Worm (Caenorhabditis elegans) whole organism, late embryonic: ENCODE measurements around the gene srh-293.

Source experiments
- C38D4.7 ChIP-seq: fragments of 200-800 bp; sonication (Bioruptor generic); optimal IDR thresholded peaks from 2 replicates; lab custom pipeline; 2018; ENCODE audit warnings: mild to moderate bottlenecking, missing genetic modification characterization, moderate library complexity, missing compliant biosample characterization
- F13H6.1 ChIP-seq: sonication (generic microtip); optimal IDR thresholded peaks from 2 replicates; lab custom pipeline; 2016; ENCODE audit warnings: missing genetic modification characterization, missing compliant biosample characterization
- K02D7.2 ChIP-seq: sonication (generic microtip); optimal IDR thresholded peaks from 2 replicates; lab custom pipeline; 2017; ENCODE audit warnings: mild to moderate bottlenecking, missing genetic modification characterization, missing compliant biosample characterization
- K09A11.1 ChIP-seq: sonication (generic microtip); optimal IDR thresholded peaks from 2 replicates; lab custom pipeline; 2017; ENCODE audit warnings: antibody characterized with exemption, mild to moderate bottlenecking, missing genetic modification characterization, missing compliant biosample characterization; ENCODE audit not compliant: insufficient read depth
- T23F11.4 ChIP-seq: fragments of 200-800 bp; sonication (Bioruptor generic); optimal IDR thresholded peaks from 2 replicates; lab custom pipeline; 2018; ENCODE audit warnings: mild to moderate bottlenecking, missing genetic modification characterization, missing compliant biosample characterization
- ahr-1 ChIP-seq: sonication (generic microtip); optimal IDR thresholded peaks from 2 replicates; lab custom pipeline; 2016; ENCODE audit warnings: missing genetic modification characterization, missing compliant biosample characterization
- ama-1 ChIP-seq: fragments of 150-350 bp; optimal IDR thresholded peaks from 2 replicates; lab custom pipeline; 2014
- ceh-14 ChIP-seq: sonication (generic microtip); optimal IDR thresholded peaks from 2 replicates; lab custom pipeline; 2016; ENCODE audit warnings: missing genotype, missing genetic modification characterization, missing compliant biosample characterization
- ceh-19 ChIP-seq: fragments of 200-800 bp; sonication (Bioruptor generic); optimal IDR thresholded peaks from 2 replicates; lab custom pipeline; 2018; ENCODE audit warnings: mild to moderate bottlenecking, missing genetic modification characterization, missing compliant biosample characterization
- ceh-2 ChIP-seq: sonication (generic microtip); optimal IDR thresholded peaks from 2 replicates; lab custom pipeline; 2016; ENCODE audit warnings: missing genotype, missing genetic modification characterization, missing compliant biosample characterization
- ceh-24 ChIP-seq: sonication (generic microtip); optimal IDR thresholded peaks from 2 replicates; lab custom pipeline; 2016; ENCODE audit warnings: mild to moderate bottlenecking, missing genetic modification characterization, missing compliant biosample characterization
- ceh-34 ChIP-seq: sonication (generic microtip); optimal IDR thresholded peaks from 2 replicates; lab custom pipeline; 2016; ENCODE audit warnings: mild to moderate bottlenecking, missing genetic modification characterization, missing compliant biosample characterization
- dmd-4 ChIP-seq: sonication (generic microtip); optimal IDR thresholded peaks from 2 replicates; lab custom pipeline; 2016; ENCODE audit warnings: borderline replicate concordance, missing genetic modification characterization, missing compliant biosample characterization
- elt-2 ChIP-seq: sonication (generic microtip); optimal IDR thresholded peaks from 2 replicates; lab custom pipeline; 2016; ENCODE audit warnings: missing genetic modification reagents, missing genetic modification characterization, missing compliant biosample characterization
- eyg-1 ChIP-seq: sonication (generic microtip); optimal IDR thresholded peaks from 2 replicates; lab custom pipeline; 2016; ENCODE audit warnings: missing genotype, missing genetic modification characterization, missing compliant biosample characterization
- fax-1 ChIP-seq: sonication (generic microtip); optimal IDR thresholded peaks from 2 replicates; lab custom pipeline; 2016; ENCODE audit warnings: missing genotype, missing genetic modification characterization, missing compliant biosample characterization
- hlh-30 ChIP-seq: sonication (generic microtip); optimal IDR thresholded peaks from 2 replicates; lab custom pipeline; 2017; ENCODE audit warnings: antibody characterized with exemption, missing genetic modification characterization, missing compliant biosample characterization; ENCODE audit not compliant: insufficient read depth
- lim-6 ChIP-seq: sonication (generic microtip); optimal IDR thresholded peaks from 2 replicates; lab custom pipeline; 2016; ENCODE audit warnings: missing genetic modification characterization, missing compliant biosample characterization
- lin-11 ChIP-seq: fragments of 200-800 bp; sonication (Bioruptor generic); optimal IDR thresholded peaks from 2 replicates; lab custom pipeline; 2018; ENCODE audit warnings: mild to moderate bottlenecking, missing genetic modification characterization, missing compliant biosample characterization
- madf-2 ChIP-seq: sonication (generic microtip); optimal IDR thresholded peaks from 2 replicates; lab custom pipeline; 2017; ENCODE audit warnings: missing genetic modification characterization, missing compliant biosample characterization
- nfya-1 ChIP-seq: sonication (generic microtip); optimal IDR thresholded peaks from 2 replicates; lab custom pipeline; 2017; ENCODE audit warnings: missing genetic modification characterization, mild to moderate bottlenecking, missing compliant biosample characterization, antibody characterized with exemption, moderate library complexity
- npax-4 ChIP-seq: sonication (generic microtip); optimal IDR thresholded peaks from 2 replicates; lab custom pipeline; 2016; ENCODE audit warnings: missing genetic modification characterization, missing compliant biosample characterization
- pag-3 ChIP-seq: sonication (generic microtip); optimal IDR thresholded peaks from 2 replicates; lab custom pipeline; 2016; ENCODE audit warnings: missing compliant biosample characterization, missing genetic modification characterization, borderline replicate concordance
- pat-9 ChIP-seq: fragments of 200-800 bp; sonication (Bioruptor generic); optimal IDR thresholded peaks from 2 replicates; lab custom pipeline; 2018; ENCODE audit warnings: mild to moderate bottlenecking, missing genetic modification characterization, moderate library complexity, missing compliant biosample characterization
- pax-1 ChIP-seq: fragments of 150-350 bp; optimal IDR thresholded peaks from 2 replicates; lab custom pipeline; 2014; ENCODE audit warnings: missing biosample characterization, missing genetic modification characterization
- pqm-1 ChIP-seq: sonication (generic microtip); optimal IDR thresholded peaks from 2 replicates; lab custom pipeline; 2016; ENCODE audit warnings: missing genetic modification characterization, missing compliant biosample characterization
- pros-1 ChIP-seq: fragments of 150-350 bp; optimal IDR thresholded peaks from 2 replicates; lab custom pipeline; 2014; ENCODE audit warnings: missing biosample characterization, missing genetic modification reagents, missing genetic modification characterization
- rnt-1 ChIP-seq: sonication (generic microtip); optimal IDR thresholded peaks from 2 replicates; lab custom pipeline; 2016; ENCODE audit warnings: missing genetic modification characterization, missing compliant biosample characterization
- sdc-2 ChIP-seq: sonication (generic microtip); optimal IDR thresholded peaks from 2 replicates; lab custom pipeline; 2016; ENCODE audit warnings: missing genotype, missing genetic modification characterization, missing compliant biosample characterization
- sox-4 ChIP-seq: sonication (generic microtip); optimal IDR thresholded peaks from 2 replicates; lab custom pipeline; 2017; ENCODE audit warnings: mild to moderate bottlenecking, missing genetic modification characterization, inconsistent platforms, missing compliant biosample characterization
- syd-9 ChIP-seq: sonication (generic microtip); optimal IDR thresholded peaks from 2 replicates; lab custom pipeline; 2016; ENCODE audit warnings: mild to moderate bottlenecking, missing genetic modification characterization, moderate library complexity, missing compliant biosample characterization
- unc-3 ChIP-seq, 2 experiments: fragments of 200-800 bp in 1 of 2; sonication (Bioruptor generic) in 1 of 2; sonication (generic microtip) in 1 of 2; conservative IDR thresholded peaks in 1 of 2; optimal IDR thresholded peaks in 1 of 2; 2 replicates each; pipeline versions ENCODE4 v1.3.6 to Lab custom; 2016 to 2022; ENCODE audit warnings: missing compliant biosample characterization in 2 of 2, missing genetic modification characterization in 2 of 2, missing genetic modification reagents in 1 of 2
- unc-55 ChIP-seq: sonication (generic microtip); optimal IDR thresholded peaks from 2 replicates; lab custom pipeline; 2017; ENCODE audit warnings: missing biosample characterization, missing genetic modification reagents, missing genetic modification characterization
- unc-86 ChIP-seq: sonication (generic microtip); optimal IDR thresholded peaks from 2 replicates; lab custom pipeline; 2016; ENCODE audit warnings: missing genetic modification characterization, missing compliant biosample characterization
- zip-5 ChIP-seq: sonication (generic microtip); optimal IDR thresholded peaks from 2 replicates; lab custom pipeline; 2016; ENCODE audit warnings: missing genetic modification characterization, missing compliant biosample characterization

The srh-293 gene

DNA sequence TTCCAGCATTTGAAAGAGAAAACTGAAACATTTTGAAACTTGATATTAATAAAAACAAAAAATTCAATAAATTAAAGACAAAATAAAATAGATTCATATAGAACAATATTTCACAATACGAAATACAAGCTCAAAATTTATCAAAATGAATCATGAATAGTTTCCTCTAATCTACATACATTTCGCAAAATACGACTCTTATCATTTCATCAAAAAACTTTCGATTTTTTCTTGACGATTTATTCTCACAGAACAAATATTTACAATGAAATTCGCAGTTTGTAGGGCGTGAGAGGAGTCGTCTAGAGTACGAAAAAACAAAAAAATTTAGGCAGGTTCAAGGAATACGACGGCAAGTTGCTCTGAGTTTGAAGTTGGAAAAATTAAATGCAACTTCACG is 24.2 kb downstream of the srh-293 start:
- no peak for TF ChIP-seq elt-2 (tag; lab: Kevin White, UChicago)

DNA sequence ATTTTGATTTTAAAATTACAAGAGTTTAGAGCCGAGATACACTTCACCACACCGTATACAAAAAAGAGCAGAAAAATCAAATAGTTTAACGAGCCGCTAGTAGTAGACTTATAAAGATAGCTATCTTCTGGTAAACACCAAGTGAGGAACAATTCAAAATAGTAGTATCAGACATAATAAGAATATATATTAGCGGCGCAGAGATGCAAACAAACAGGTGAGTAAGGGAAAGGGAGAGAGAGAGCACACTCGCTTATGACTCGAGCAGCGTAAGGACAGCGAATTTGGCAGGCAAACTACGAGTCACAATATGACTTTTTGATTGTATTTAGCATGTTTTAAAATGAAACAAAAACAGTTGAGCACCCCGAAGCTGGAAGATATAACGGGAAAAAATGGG is 25.3 kb downstream of the srh-293 start:
- TF ChIP-seq K09A11.1, result no peak
- TF ChIP-seq elt-2 (tag; lab: Kevin White, UChicago), result no peak
- TF ChIP-seq ceh-19, result no peak
- TF ChIP-seq dmd-4 (tag; lab: Kevin White, UChicago), result no peak
- no peak for TF ChIP-seq rnt-1 (tag; lab: Kevin White, UChicago)
- no peak for TF ChIP-seq unc-3 (GFP tag; conservative IDR thresholded peaks at IDR 0.05; lab: Robert Waterston, UW)
- TF ChIP-seq unc-3 (tag; optimal IDR thresholded peaks at IDR 0.05; lab: Kevin White, UChicago), result no peak
- TF ChIP-seq lin-11 (tag; lab: Kevin White, UChicago), result no peak
- TF ChIP-seq unc-55, result no peak
- no peak for TF ChIP-seq ceh-2 (tag; lab: Kevin White, UChicago)
- no peak for TF ChIP-seq zip-5 (tag; lab: Kevin White, UChicago)
- TF ChIP-seq sdc-2 (tag; lab: Kevin White, UChicago), result no peak
- no peak for TF ChIP-seq eyg-1 (tag; lab: Kevin White, UChicago)
- TF ChIP-seq npax-4 (tag; lab: Kevin White, UChicago), result no peak
- TF ChIP-seq pros-1 (tag; lab: Kevin White, UChicago), result no peak
- TF ChIP-seq pqm-1, result no peak
- no peak for TF ChIP-seq sox-4 (tag; lab: Kevin White, UChicago)
- no peak for TF ChIP-seq madf-2 (tag; lab: Kevin White, UChicago)
- no peak for TF ChIP-seq pax-1 (tag; lab: Kevin White, UChicago)

DNA sequence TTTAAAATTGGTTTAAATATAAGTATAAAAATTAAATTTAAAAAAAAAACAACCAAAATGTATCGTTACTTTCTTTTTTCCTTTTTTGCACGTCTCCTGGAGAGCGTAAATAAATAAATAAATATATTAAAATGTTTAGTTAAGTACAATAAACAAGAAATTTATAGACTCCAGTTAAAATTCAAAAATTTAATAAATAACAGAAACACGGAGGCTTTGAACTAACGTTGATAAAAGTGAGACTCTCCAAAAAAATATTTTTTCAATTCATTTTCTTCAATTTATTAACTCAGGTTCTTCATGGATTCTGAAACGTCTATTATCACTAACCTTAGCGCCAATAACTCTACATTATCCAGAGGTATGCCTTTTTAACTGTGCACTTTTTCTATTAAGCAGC is 25.8 kb downstream of the srh-293 start, which contains the start of gene T06C12.12:
Gene T06C12.12 (plus strand): TSS at position 301 of the 400 bp plus-strand sequence.
- TF ChIP-seq C38D4.7 (GFP tag; lab: Kevin White, UChicago) (no peak), F13H6.1 (tag; lab: Kevin White, UChicago) (no peak), K09A11.1 (no peak), lin-11 (tag; lab: Kevin White, UChicago) (no peak), ama-1 (no peak), dmd-4 (tag; lab: Kevin White, UChicago) (no peak), elt-2 (tag; lab: Kevin White, UChicago) (no peak), fax-1 (tag; lab: Kevin White, UChicago) (no peak), lim-6 (tag; lab: Kevin White, UChicago) (no peak), ceh-14 (tag; lab: Kevin White, UChicago) (no peak), K02D7.2 (no peak), nfya-1 (tag; lab: Kevin White, UChicago) (no peak), unc-55 (no peak)
- TF ChIP-seq, all 69 proteins: peak for 0

DNA sequence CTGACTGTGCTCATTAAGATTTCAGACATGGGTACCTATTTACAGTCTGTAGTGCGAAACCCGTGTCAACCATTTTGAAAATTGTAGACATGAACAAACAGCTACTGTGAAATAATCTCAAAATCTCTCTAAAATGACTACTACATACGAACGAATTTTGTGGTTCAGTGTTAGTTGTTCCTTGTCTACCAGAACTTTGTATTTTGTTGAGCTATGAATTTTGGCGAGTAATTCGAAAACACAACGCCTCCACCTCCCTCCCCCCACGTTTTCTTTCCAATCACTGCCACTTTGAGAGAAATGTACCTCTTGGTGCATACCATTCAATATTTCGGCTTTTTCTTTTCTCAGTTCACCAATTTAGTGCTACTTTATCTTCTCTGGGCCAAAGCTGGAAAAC is 26.8 kb downstream of the srh-293 start, which contains the start of gene T06C12.11:
Gene T06C12.11 (plus strand): TSS at position 301 of the 400 bp plus-strand sequence.
- TF ChIP-seq syd-9 (tag; lab: Kevin White, UChicago), result no peak
- TF ChIP-seq unc-86 (tag; lab: Kevin White, UChicago), result no peak
- no peak for TF ChIP-seq ceh-34 (tag; lab: Kevin White, UChicago)
- no peak for TF ChIP-seq pag-3 (tag; lab: Kevin White, UChicago)
- no peak for TF ChIP-seq pat-9
- no peak for TF ChIP-seq dmd-4 (tag; lab: Kevin White, UChicago)
- no peak for TF ChIP-seq ceh-24 (tag; lab: Kevin White, UChicago)
- TF ChIP-seq elt-2 (tag; lab: Kevin White, UChicago), result no peak
- TF ChIP-seq hlh-30 (tag; lab: Kevin White, UChicago), result no peak
- TF ChIP-seq T23F11.4 (GFP tag; lab: Kevin White, UChicago), result no peak
- TF ChIP-seq ahr-1 (tag; lab: Kevin White, UChicago), result no peak
- TF ChIP-seq ama-1, result no peak
- TF ChIP-seq sdc-2 (tag; lab: Kevin White, UChicago), result no peak
